Fruit fly (Drosophila melanogaster) whole organism, wandering third instar larva: Measurements from ENCODE around the gene ATPsynbeta.

Experiments
- Dif ChIP-seq: fragments of 200-275, 200-300 bp; sonication (Bioruptor generic); optimal IDR thresholded peaks from 2 replicates; lab custom pipeline; 2018; ENCODE audit warnings: missing biosample characterization, missing genetic modification characterization; ENCODE audit not compliant: partially characterized antibody
- GATAd ChIP-seq: sonication (Bioruptor generic); optimal IDR thresholded peaks from 2 replicates; lab custom pipeline; 2016; ENCODE audit warnings: missing biosample characterization, missing genetic modification characterization
- Jra ChIP-seq: sonication (Bioruptor generic); optimal IDR thresholded peaks from 2 replicates; lab custom pipeline; 2016; ENCODE audit warnings: missing biosample characterization, missing genetic modification characterization
- Mio ChIP-seq: sonication (Bioruptor generic); optimal IDR thresholded peaks from 2 replicates; lab custom pipeline; 2016; ENCODE audit warnings: missing biosample characterization, missing genetic modification characterization
- OdsH ChIP-seq: fragments of 200-800 bp; sonication (Bioruptor generic); optimal IDR thresholded peaks from 2 replicates; lab custom pipeline; 2016; ENCODE audit warnings: missing biosample characterization, mild to moderate bottlenecking, missing genetic modification characterization
- br ChIP-seq: fragments of 200-800 bp; sonication (Bioruptor generic); optimal IDR thresholded peaks from 2 replicates; lab custom pipeline; 2016; ENCODE audit warnings: missing biosample characterization, missing genetic modification characterization
- brk ChIP-seq: fragments of 200-800 bp; sonication (Bioruptor generic); optimal IDR thresholded peaks from 2 replicates; lab custom pipeline; 2016; ENCODE audit warnings: missing biosample characterization, mild to moderate bottlenecking, missing genetic modification characterization
- dsf ChIP-seq: sonication (Bioruptor generic); optimal IDR thresholded peaks from 2 replicates; lab custom pipeline; 2016; ENCODE audit warnings: missing biosample characterization, missing genetic modification characterization, borderline replicate concordance
- ey ChIP-seq: fragments of 200-800 bp; sonication (Bioruptor generic); optimal IDR thresholded peaks from 2 replicates; lab custom pipeline; 2016; ENCODE audit warnings: missing biosample characterization, missing genetic modification characterization
- h ChIP-seq: fragments of 200-800 bp; sonication (Bioruptor generic); optimal IDR thresholded peaks from 3 replicates; lab custom pipeline; 2016; ENCODE audit warnings: missing biosample characterization, mild to moderate bottlenecking, missing genetic modification characterization
- pan ChIP-seq: fragments of >200 bp; optimal IDR thresholded peaks from 2 replicates; lab custom pipeline; 2017
- woc ChIP-seq: sonication (Bioruptor generic); optimal IDR thresholded peaks from 2 replicates; lab custom pipeline; 2016; ENCODE audit warnings: missing biosample characterization, mild to moderate bottlenecking, missing genetic modification characterization

DNA sequence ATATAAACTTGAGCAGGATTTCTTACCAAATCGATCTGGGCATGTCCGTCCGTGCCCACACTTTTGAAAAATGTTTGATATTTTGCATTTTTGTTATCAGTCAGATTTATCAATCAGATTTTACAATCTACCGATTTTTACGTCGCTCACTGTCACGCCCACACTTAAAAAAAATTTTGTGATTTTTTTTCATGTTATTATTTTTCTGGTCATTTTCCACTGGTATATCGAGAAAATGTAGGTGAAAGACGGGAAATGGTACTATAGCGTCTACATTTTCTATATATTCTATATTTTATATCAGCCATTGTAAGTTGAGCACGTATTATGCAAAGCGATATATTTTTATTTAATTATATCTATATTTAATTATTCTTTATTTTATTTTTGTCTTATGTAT, 32.9 kb downstream of the ATPsynbeta start:
- TF ChIP-seq woc (no peak), GATAd (GFP tag; lab: Kevin White, UChicago) (no peak), Mio (GFP tag; lab: Kevin White, UChicago) (no peak), brk (GFP tag; lab: Kevin White, UChicago) (no peak), OdsH (GFP tag; lab: Kevin White, UChicago) (no peak), h (no peak), Jra (no peak), br (GFP tag; lab: Kevin White, UChicago) (no peak), pan (lab: Kevin White, UChicago) (no peak), ey (GFP tag; lab: Kevin White, UChicago) (no peak), dsf (GFP tag; lab: Kevin White, UChicago) (no peak), Dif (GFP tag; lab: Kevin White, UChicago) (no peak)
